Worm (Caenorhabditis elegans) whole organism, young adult: Measurements from ENCODE around the gene spr-2.

Source experiments
- B0019.2 ChIP-seq: fragments of 200-800 bp; sonication (Bioruptor generic); conservative IDR thresholded peaks from 2 replicates; pipeline ENCODE4 v1.3.6; 2022; ENCODE audit warnings: missing genetic modification reagents, missing genetic modification characterization, missing compliant biosample characterization
- B0336.3 ChIP-seq: fragments of 200-800 bp; sonication (Bioruptor generic); IDR thresholded peaks from 2 replicates; pipeline ENCODE4 v1.3.6; 2022; ENCODE audit warnings: missing genetic modification characterization, missing compliant biosample characterization
- F10E7.11 ChIP-seq: sonication (generic microtip); optimal IDR thresholded peaks from 2 replicates; lab custom pipeline; 2017; ENCODE audit warnings: mild to moderate bottlenecking, missing genetic modification characterization, moderate library complexity, missing compliant biosample characterization
- F33H1.4 ChIP-seq: fragments of 200-800 bp; sonication (Bioruptor generic); IDR thresholded peaks from 2 replicates; pipeline ENCODE4 v1.3.6; 2022; ENCODE audit warnings: missing genetic modification reagents, missing genetic modification characterization, missing compliant biosample characterization
- F49E8.2 ChIP-seq: sonication (generic microtip); optimal IDR thresholded peaks from 3 replicates; lab custom pipeline; 2017; ENCODE audit warnings: missing genetic modification characterization, mild to moderate bottlenecking, missing compliant biosample characterization, antibody characterized with exemption, moderate library complexity; ENCODE audit not compliant: insufficient read depth
- F57C9.4 ChIP-seq: sonication (generic microtip); optimal IDR thresholded peaks from 2 replicates; lab custom pipeline; 2017; ENCODE audit warnings: mild to moderate bottlenecking, missing genetic modification characterization, missing compliant biosample characterization
- K12H6.12 ChIP-seq: fragments of 200-800 bp; sonication (Bioruptor generic); optimal IDR thresholded peaks from 2 replicates; lab custom pipeline; 2018; ENCODE audit warnings: mild to moderate bottlenecking, missing genetic modification characterization, missing compliant biosample characterization
- Y53F4B.3 ChIP-seq: fragments of 200-800 bp; sonication (Bioruptor generic); IDR thresholded peaks from 2 replicates; pipeline ENCODE4 v1.3.6; 2022; ENCODE audit warnings: missing genetic modification reagents, missing genetic modification characterization, missing compliant biosample characterization
- Y56A3A.18 ChIP-seq: fragments of 200-800 bp; sonication (Bioruptor generic); IDR thresholded peaks from 2 replicates; pipeline ENCODE4 v1.3.6; 2022; ENCODE audit warnings: missing genetic modification reagents, missing genetic modification characterization, missing compliant biosample characterization
- Y67H2A.10 ChIP-seq: fragments of 200-800 bp; sonication (Bioruptor generic); conservative IDR thresholded peaks from 2 replicates; pipeline ENCODE4 v1.3.6; 2022; ENCODE audit warnings: missing genetic modification reagents, missing genetic modification characterization, missing compliant biosample characterization
- ama-1 ChIP-seq, 3 experiments: fragments of 150-350 bp in 1 of 3; sonication (generic microtip) in 2 of 3; optimal IDR thresholded peaks; 2 replicates each; lab custom pipeline; 2014 to 2018; ENCODE audit warnings: missing biosample characterization in 2 of 3, missing genetic modification characterization in 2 of 3, missing genetic modification reagents in 2 of 3
- aptf-2 ChIP-seq: fragments of 200-800 bp; sonication (Bioruptor generic); conservative IDR thresholded peaks from 2 replicates; pipeline ENCODE4 v1.3.6; 2022; ENCODE audit warnings: missing genetic modification reagents, missing genetic modification characterization, missing compliant biosample characterization
- attf-3 ChIP-seq: fragments of 200-800 bp; sonication (Bioruptor generic); conservative IDR thresholded peaks from 2 replicates; pipeline ENCODE4 v1.3.6; 2022; ENCODE audit warnings: missing genetic modification reagents, missing genetic modification characterization, missing compliant biosample characterization
- attf-6 ChIP-seq: fragments of 200-800 bp; sonication (Bioruptor generic); IDR thresholded peaks from 2 replicates; pipeline ENCODE4 v1.3.6; 2022; ENCODE audit warnings: missing genetic modification reagents, missing genetic modification characterization, missing compliant biosample characterization
- cebp-1 ChIP-seq, 2 experiments: fragments of 200-800 bp in 1 of 2; sonication (Bioruptor generic) in 1 of 2; sonication (generic microtip) in 1 of 2; IDR thresholded peaks in 1 of 2; optimal IDR thresholded peaks in 1 of 2; 2 replicates each; pipeline versions ENCODE4 v1.3.6 to Lab custom; 2017 to 2022; ENCODE audit warnings: missing compliant biosample characterization in 2 of 2, missing genetic modification characterization in 2 of 2, mild to moderate bottlenecking in 1 of 2, missing genetic modification reagents in 1 of 2, moderate library complexity in 1 of 2
- ceh-58 ChIP-seq: fragments of 200-800 bp; sonication (Bioruptor generic); IDR thresholded peaks from 2 replicates; pipeline ENCODE4 v1.3.6; 2022; ENCODE audit warnings: missing genetic modification characterization, missing compliant biosample characterization
- ceh-91 ChIP-seq: fragments of 200-800 bp; sonication (Bioruptor generic); IDR thresholded peaks from 2 replicates; pipeline ENCODE4 v1.3.6; 2022; ENCODE audit warnings: missing genetic modification reagents, missing genetic modification characterization, missing compliant biosample characterization
- chd-7 ChIP-seq: sonication (generic microtip); optimal IDR thresholded peaks from 2 replicates; lab custom pipeline; 2016; ENCODE audit warnings: mild to moderate bottlenecking, missing genetic modification characterization, moderate library complexity, missing compliant biosample characterization
- die-1 ChIP-seq: sonication (generic microtip); optimal IDR thresholded peaks from 2 replicates; lab custom pipeline; 2016; ENCODE audit warnings: missing genotype, mild to moderate bottlenecking, missing genetic modification characterization, missing compliant biosample characterization
- dpff-1 ChIP-seq: sonication (generic microtip); optimal IDR thresholded peaks from 2 replicates; lab custom pipeline; 2017; ENCODE audit warnings: mild to moderate bottlenecking, missing genetic modification characterization, missing compliant biosample characterization
- egl-44 ChIP-seq: fragments of 200-800 bp; sonication (Bioruptor generic); IDR thresholded peaks from 2 replicates; pipeline ENCODE4 v1.3.6; 2022; ENCODE audit warnings: missing genetic modification reagents, missing genetic modification characterization, missing compliant biosample characterization
- egrh-3 ChIP-seq: fragments of 200-800 bp; sonication (Bioruptor generic); IDR thresholded peaks from 2 replicates; pipeline ENCODE4 v1.3.6; 2022; ENCODE audit warnings: missing genetic modification reagents, missing genetic modification characterization, missing compliant biosample characterization
- ekl-4 ChIP-seq: fragments of 200-800 bp; sonication (Bioruptor generic); IDR thresholded peaks from 2 replicates; pipeline ENCODE4 v1.3.6; 2022; ENCODE audit warnings: missing genetic modification reagents, missing genetic modification characterization, missing compliant biosample characterization
- hmg-1.2 ChIP-seq: fragments of 200-800 bp; sonication (Bioruptor generic); IDR thresholded peaks from 2 replicates; pipeline ENCODE4 v1.3.6; 2022; ENCODE audit warnings: missing genetic modification reagents, missing genetic modification characterization, missing compliant biosample characterization
- hmg-20 ChIP-seq: fragments of 200-800 bp; sonication (Bioruptor generic); IDR thresholded peaks from 2 replicates; pipeline ENCODE4 v1.3.6; 2022; ENCODE audit warnings: missing genetic modification reagents, missing genetic modification characterization, missing compliant biosample characterization
- hsf-1 ChIP-seq: fragments of 200-800 bp; sonication (Bioruptor generic); IDR thresholded peaks from 2 replicates; pipeline ENCODE4 v1.3.6; 2022; ENCODE audit warnings: missing genetic modification reagents, missing genetic modification characterization, missing compliant biosample characterization
- lag-1 ChIP-seq: fragments of 200-800 bp; sonication (Bioruptor generic); IDR thresholded peaks from 2 replicates; pipeline ENCODE4 v1.3.6; 2022; ENCODE audit warnings: missing genetic modification reagents, missing genetic modification characterization, missing compliant biosample characterization
- lin-26 ChIP-seq: fragments of 200-800 bp; sonication (Bioruptor generic); IDR thresholded peaks from 2 replicates; pipeline ENCODE4 v1.3.6; 2022; ENCODE audit warnings: missing genetic modification reagents, missing genetic modification characterization, missing compliant biosample characterization
- lin-54 ChIP-seq: fragments of 200-800 bp; sonication (Bioruptor generic); optimal IDR thresholded peaks from 2 replicates; lab custom pipeline; 2018; ENCODE audit warnings: mild to moderate bottlenecking, missing genetic modification characterization, missing compliant biosample characterization
- lir-1 ChIP-seq: fragments of 200-800 bp; sonication (Bioruptor generic); conservative IDR thresholded peaks from 2 replicates; pipeline ENCODE4 v1.3.6; 2022; ENCODE audit warnings: missing genetic modification reagents, missing genetic modification characterization, missing compliant biosample characterization
- lsl-1 ChIP-seq: fragments of 200-800 bp; sonication (Bioruptor generic); optimal IDR thresholded peaks from 2 replicates; lab custom pipeline; 2018; ENCODE audit warnings: mild to moderate bottlenecking, missing genetic modification characterization, moderate library complexity, missing compliant biosample characterization
- madf-3 ChIP-seq: fragments of 200-800 bp; sonication (Bioruptor generic); IDR thresholded peaks from 2 replicates; pipeline ENCODE4 v1.3.6; 2022; ENCODE audit warnings: missing genetic modification reagents, missing genetic modification characterization, missing compliant biosample characterization
- madf-8 ChIP-seq: fragments of 200-800 bp; sonication (Bioruptor generic); conservative IDR thresholded peaks from 2 replicates; pipeline ENCODE4 v1.3.6; 2022; ENCODE audit warnings: missing genetic modification reagents, missing genetic modification characterization, missing compliant biosample characterization
- mes-4 ChIP-seq: sonication (generic microtip); optimal IDR thresholded peaks from 2 replicates; lab custom pipeline; 2016; ENCODE audit warnings: missing genotype, missing genetic modification characterization, missing compliant biosample characterization
- nfya-1 ChIP-seq: sonication (generic microtip); optimal IDR thresholded peaks from 2 replicates; lab custom pipeline; 2017; ENCODE audit warnings: antibody characterized with exemption, missing compliant biosample characterization, missing genetic modification characterization, borderline replicate concordance; ENCODE audit not compliant: insufficient read depth
- nhr-27 ChIP-seq: fragments of 200-800 bp; sonication (Bioruptor generic); optimal IDR thresholded peaks from 2 replicates; lab custom pipeline; 2018; ENCODE audit warnings: mild to moderate bottlenecking, missing genetic modification characterization, moderate library complexity, missing compliant biosample characterization
- pbrm-1 ChIP-seq: fragments of 200-800 bp; sonication (Bioruptor generic); IDR thresholded peaks from 2 replicates; pipeline ENCODE4 v1.3.6; 2022; ENCODE audit warnings: missing genetic modification reagents, missing genetic modification characterization, missing compliant biosample characterization
- pha-4 ChIP-seq: fragments of 150-350 bp; sonication (generic microtip); optimal IDR thresholded peaks from 2 replicates; lab custom pipeline; 2014; ENCODE audit warnings: missing biosample characterization, missing genetic modification reagents, missing genetic modification characterization
- rcor-1 ChIP-seq: fragments of 200-800 bp; sonication (Bioruptor generic); IDR thresholded peaks from 2 replicates; pipeline ENCODE4 v1.3.6; 2022; ENCODE audit warnings: missing genetic modification reagents, missing genetic modification characterization, missing compliant biosample characterization
- rec-8 ChIP-seq, 2 experiments: sonication (generic microtip); optimal IDR thresholded peaks; 2 replicates each; lab custom pipeline; 2016; ENCODE audit warnings: mild to moderate bottlenecking in 2 of 2, missing genetic modification characterization in 2 of 2, missing genetic modification reagents in 2 of 2, missing genotype in 2 of 2, missing biosample characterization in 1 of 2, missing compliant biosample characterization in 1 of 2, moderate library complexity in 1 of 2
- snpc-1.3 ChIP-seq: sonication (generic microtip); optimal IDR thresholded peaks from 2 replicates; lab custom pipeline; 2017; ENCODE audit warnings: missing genetic modification characterization, mild to moderate bottlenecking, missing compliant biosample characterization, antibody characterized with exemption, moderate library complexity, missing genotype, missing genetic modification reagents; ENCODE audit not compliant: insufficient read depth
- sptf-2 ChIP-seq: fragments of 200-800 bp; sonication (Bioruptor generic); optimal IDR thresholded peaks from 2 replicates; lab custom pipeline; 2018; ENCODE audit warnings: mild to moderate bottlenecking, missing genetic modification characterization, missing compliant biosample characterization
- tbp1 ChIP-seq: fragments of 200-800 bp; sonication (Bioruptor generic); optimal IDR thresholded peaks from 2 replicates; lab custom pipeline; 2018; ENCODE audit warnings: mild to moderate bottlenecking, missing genetic modification characterization, missing compliant biosample characterization
- tlf-1 ChIP-seq: fragments of 200-800 bp; sonication (Bioruptor generic); optimal IDR thresholded peaks from 2 replicates; lab custom pipeline; 2018; ENCODE audit warnings: mild to moderate bottlenecking, missing genetic modification characterization, missing compliant biosample characterization
- xnd-1 ChIP-seq: sonication (generic microtip); optimal IDR thresholded peaks from 2 replicates; lab custom pipeline; 2016; ENCODE audit warnings: missing genotype, missing genetic modification reagents, missing genetic modification characterization, missing compliant biosample characterization
- zfh-2 ChIP-seq: fragments of 200-800 bp; sonication (Bioruptor generic); conservative IDR thresholded peaks from 2 replicates; pipeline ENCODE4 v1.3.6; 2022; ENCODE audit warnings: missing genetic modification reagents, missing genetic modification characterization, missing compliant biosample characterization
- ztf-18 ChIP-seq: sonication (generic microtip); optimal IDR thresholded peaks from 2 replicates; lab custom pipeline; 2016; ENCODE audit warnings: missing genotype, mild to moderate bottlenecking, missing genetic modification characterization, missing compliant biosample characterization
- ztf-25 ChIP-seq: fragments of 200-800 bp; sonication (Bioruptor generic); IDR thresholded peaks from 2 replicates; pipeline ENCODE4 v1.3.6; 2022; ENCODE audit warnings: missing genetic modification reagents, missing genetic modification characterization, missing compliant biosample characterization

Gene spr-2

DNA sequence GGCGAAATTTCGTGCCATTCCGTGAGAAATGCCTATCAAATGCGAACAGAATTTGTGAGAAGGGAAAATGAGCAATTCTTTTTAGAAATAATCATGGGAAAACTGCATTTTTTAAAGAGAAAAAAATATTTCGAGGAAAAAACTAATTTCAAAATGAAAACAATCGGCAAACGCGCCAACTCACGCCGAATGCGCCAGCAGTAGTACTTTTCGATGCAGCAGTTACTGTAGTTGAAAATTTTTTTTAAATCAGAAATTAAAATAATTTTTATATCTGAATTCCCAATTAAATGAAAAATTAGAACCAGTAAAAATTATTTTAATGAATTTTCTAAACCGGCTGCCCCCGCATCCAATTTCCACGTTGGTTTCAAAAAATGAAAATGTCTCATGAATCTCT, 32.1 kb downstream of the spr-2 start (continued):
- TF ChIP-seq ztf-18 (tag; lab: Kevin White, UChicago) (peak; percentile 94), attf-6 (no peak), ekl-4 (GFP tag; lab: Robert Waterston, UW) (no peak), cebp-1 (GFP tag; IDR thresholded peaks at IDR 0.05; lab: Robert Waterston, UW) (no peak), cebp-1 (tag; optimal IDR thresholded peaks at IDR 0.05; lab: Kevin White, UChicago) (no peak), B0336.3 (no peak), sptf-2 (no peak), hsf-1 (GFP tag; lab: Robert Waterston, UW) (no peak), chd-7 (tag; lab: Kevin White, UChicago) (no peak), lsl-1 (peak; percentile 87), rcor-1 (no peak), snpc-1.3 (tag; lab: Kevin White, UChicago) (no peak), ztf-25 (GFP tag; lab: Robert Waterston, UW) (no peak), mes-4 (tag; lab: Kevin White, UChicago) (no peak), pbrm-1 (GFP tag; lab: Robert Waterston, UW) (0 out of 2 replicates have a peak, but pooled peaks have one; percentile 7), lir-1 (GFP tag; lab: Robert Waterston, UW) (no peak), madf-3 (GFP tag; lab: Robert Waterston, UW) (no peak), F33H1.4 (0 out of 2 replicates have a peak, but pooled peaks have one; percentile 31), hmg-20 (no peak), F57C9.4 (tag; lab: Kevin White, UChicago) (no peak), nfya-1 (tag; lab: Kevin White, UChicago) (no peak), ceh-91 (GFP tag; lab: Robert Waterston, UW) (no peak), Y53F4B.3 (GFP tag; lab: Robert Waterston, UW) (no peak), pha-4 (tag; lab: Kevin White, UChicago) (no peak), F49E8.2 (tag; lab: Kevin White, UChicago) (peak; percentile 36), nhr-27 (tag; lab: Kevin White, UChicago) (no peak), die-1 (no peak), ama-1 (optimal IDR thresholded peaks at IDR 0.05; lab: Kevin White, UChicago) (no peak), ama-1 (GFP tag; optimal IDR thresholded peaks at IDR 0.05; lab: Kevin White, UChicago) (no peak), aptf-2 (GFP tag; lab: Robert Waterston, UW) (no peak), Y56A3A.18 (GFP tag; lab: Robert Waterston, UW) (no peak), lag-1 (GFP tag; lab: Robert Waterston, UW) (no peak), B0019.2 (GFP tag; lab: Robert Waterston, UW) (no peak), attf-3 (GFP tag; lab: Robert Waterston, UW) (no peak), ceh-58 (GFP tag; lab: Robert Waterston, UW) (no peak), rec-8 (tag; optimal IDR thresholded peaks at IDR 0.05; lab: Kevin White, UChicago) (no peak), K12H6.12 (tag; lab: Kevin White, UChicago) (no peak), hmg-1.2 (GFP tag; lab: Robert Waterston, UW) (no peak), tlf-1 (no peak), egrh-3 (GFP tag; lab: Robert Waterston, UW) (no peak), zfh-2 (no peak), xnd-1 (peak; percentile 50), tbp1 (peak; percentile 4), lin-54 (peak; percentile 37), madf-8 (GFP tag; lab: Robert Waterston, UW) (peak; percentile 48), Y67H2A.10 (GFP tag; lab: Robert Waterston, UW) (no peak), lin-26 (GFP tag; lab: Robert Waterston, UW) (no peak), egl-44 (no peak), F10E7.11 (no peak), dpff-1 (no peak)
